Worm (Caenorhabditis elegans) whole organism, L4 larva: ENCODE measurements around the gene hum-4.

Experiments
- F26F4.8 ChIP-seq: fragments of 200-800 bp; sonication (Bioruptor generic); conservative IDR thresholded peaks from 2 replicates; pipeline ENCODE4 v1.3.6; 2022; ENCODE audit warnings: missing genetic modification characterization, missing compliant biosample characterization
- F37D6.2 ChIP-seq: sonication (generic microtip); optimal IDR thresholded peaks from 2 replicates; lab custom pipeline; 2016; ENCODE audit warnings: mild to moderate bottlenecking, missing genetic modification characterization, missing compliant biosample characterization
- F44E2.7 ChIP-seq: fragments of 200-800 bp; sonication (Bioruptor generic); IDR thresholded peaks from 2 replicates; pipeline ENCODE4 v2.1.2; 2022; ENCODE audit warnings: missing genetic modification characterization, missing compliant biosample characterization
- R02D3.7 ChIP-seq: fragments of 150-350 bp; sonication (generic microtip); optimal IDR thresholded peaks from 3 replicates; lab custom pipeline; 2014; ENCODE audit warnings: missing biosample characterization, missing genetic modification characterization
- T20F7.1 ChIP-seq: fragments of 200-800 bp; sonication (Bioruptor generic); optimal IDR thresholded peaks from 2 replicates; lab custom pipeline; 2018; ENCODE audit warnings: mild to moderate bottlenecking, missing genetic modification characterization, missing compliant biosample characterization
- T26A8.4 ChIP-seq: fragments of 200-800 bp; sonication (Bioruptor generic); IDR thresholded peaks from 2 replicates; pipeline ENCODE4 v1.3.6; 2022; ENCODE audit warnings: missing genetic modification characterization, missing compliant biosample characterization
- Y105C5A.15 ChIP-seq: fragments of 200-800 bp; sonication (Bioruptor generic); IDR thresholded peaks from 2 replicates; pipeline ENCODE4 v1.3.6; 2022; ENCODE audit warnings: missing genetic modification characterization, missing compliant biosample characterization
- Y48G9A.11 ChIP-seq: fragments of 200-800 bp; sonication (Bioruptor generic); IDR thresholded peaks from 2 replicates; pipeline ENCODE4 v1.3.6; 2022; ENCODE audit warnings: missing genetic modification reagents, missing genetic modification characterization, missing compliant biosample characterization
- ZK337.2 ChIP-seq: fragments of 200-800 bp; sonication (Bioruptor generic); IDR thresholded peaks from 2 replicates; pipeline ENCODE4 v1.3.6; 2022; ENCODE audit warnings: missing genetic modification reagents, missing genetic modification characterization, missing compliant biosample characterization
- ZK546.5 ChIP-seq, 2 experiments: sonication (generic microtip); optimal IDR thresholded peaks; 2 replicates each; lab custom pipeline; 2017; ENCODE audit warnings: missing biosample characterization in 2 of 2, missing genetic modification characterization in 2 of 2
- aha-1 ChIP-seq: fragments of 150-350 bp; peaks from one replicate; lab custom pipeline; 2014; ENCODE audit warnings: missing biosample characterization, missing genetic modification characterization
- arid-1 ChIP-seq: fragments of 200-800 bp; sonication (Bioruptor generic); conservative IDR thresholded peaks from 2 replicates; pipeline ENCODE4 v1.3.6; 2022; ENCODE audit warnings: missing genetic modification reagents, missing genetic modification characterization, missing compliant biosample characterization
- ceh-20 ChIP-seq: fragments of 200-800 bp; sonication (Bioruptor generic); IDR thresholded peaks from 2 replicates; pipeline ENCODE4 v1.3.6; 2022; ENCODE audit warnings: missing genetic modification reagents, missing genetic modification characterization, missing compliant biosample characterization
- ceh-44 ChIP-seq: fragments of 200-800 bp; sonication (Bioruptor generic); IDR thresholded peaks from 2 replicates; pipeline ENCODE4 v1.3.6; 2022; ENCODE audit warnings: missing genetic modification reagents, missing genetic modification characterization, missing compliant biosample characterization
- ceh-82 ChIP-seq: sonication (generic microtip); optimal IDR thresholded peaks from 2 replicates; lab custom pipeline; 2017; ENCODE audit warnings: missing biosample characterization, missing genetic modification characterization
- daf-16 ChIP-seq, 3 experiments: sonication (generic microtip); optimal IDR thresholded peaks; 2 replicates each; lab custom pipeline; 2016 to 2017; ENCODE audit warnings: missing genetic modification characterization in 3 of 3, missing genetic modification reagents in 3 of 3, mild to moderate bottlenecking in 2 of 3, missing compliant biosample characterization in 2 of 3, missing biosample characterization in 1 of 3, moderate library complexity in 1 of 3
- daf-19 ChIP-seq: fragments of 200-800 bp; sonication (Bioruptor generic); conservative IDR thresholded peaks from 2 replicates; pipeline ENCODE4 v1.3.6; 2022; ENCODE audit warnings: missing genetic modification characterization, missing compliant biosample characterization
- dmd-8 ChIP-seq: fragments of 200-800 bp; sonication (Bioruptor generic); IDR thresholded peaks from 2 replicates; pipeline ENCODE4 v1.3.6; 2022; ENCODE audit warnings: missing genetic modification characterization, missing compliant biosample characterization
- duxl-1 ChIP-seq: sonication (generic microtip); optimal IDR thresholded peaks from 2 replicates; lab custom pipeline; 2016; ENCODE audit warnings: mild to moderate bottlenecking, missing genetic modification characterization, moderate library complexity, missing compliant biosample characterization; ENCODE audit not compliant: poor library complexity
- dve-1 ChIP-seq: sonication (generic microtip); optimal IDR thresholded peaks from 2 replicates; lab custom pipeline; 2017; ENCODE audit warnings: antibody characterized with exemption, mild to moderate bottlenecking, missing genetic modification characterization, missing compliant biosample characterization; ENCODE audit not compliant: insufficient read depth
- gei-8 ChIP-seq: fragments of 200-800 bp; sonication (Bioruptor generic); optimal IDR thresholded peaks from 2 replicates; lab custom pipeline; 2018; ENCODE audit warnings: mild to moderate bottlenecking, missing genetic modification characterization, missing compliant biosample characterization
- hif-1 ChIP-seq, 2 experiments: sonication (generic microtip); optimal IDR thresholded peaks; 2 replicates each; lab custom pipeline; 2016 to 2017; ENCODE audit warnings: missing compliant biosample characterization in 2 of 2, missing genetic modification characterization in 2 of 2, missing genetic modification reagents in 2 of 2, missing genotype in 2 of 2, mild to moderate bottlenecking in 1 of 2
- hlh-11 ChIP-seq: fragments of 200-800 bp; sonication (Bioruptor generic); optimal IDR thresholded peaks from 2 replicates; lab custom pipeline; 2018; ENCODE audit warnings: mild to moderate bottlenecking, missing genetic modification characterization, missing compliant biosample characterization
- hmg-1.1 ChIP-seq: fragments of 200-800 bp; sonication (Bioruptor generic); IDR thresholded peaks from 2 replicates; pipeline ENCODE4 v1.3.6; 2022; ENCODE audit warnings: missing genetic modification reagents, missing genetic modification characterization, missing compliant biosample characterization
- lin-29 ChIP-seq: fragments of 200-800 bp; sonication (Bioruptor generic); IDR thresholded peaks from 2 replicates; pipeline ENCODE4 v1.3.6; 2022; ENCODE audit warnings: missing genetic modification reagents, missing genetic modification characterization, missing compliant biosample characterization
- lin-39 ChIP-seq: fragments of 150-350 bp; optimal IDR thresholded peaks from 2 replicates; lab custom pipeline; 2014; ENCODE audit warnings: missing biosample characterization, missing genetic modification reagents, missing genetic modification characterization
- lsy-2 ChIP-seq, 2 experiments: fragments of 150-350 bp in 1 of 2; sonication (generic microtip) in 1 of 2; optimal IDR thresholded peaks; 2 replicates each; lab custom pipeline; 2014 to 2017; ENCODE audit warnings: missing biosample characterization in 2 of 2, missing genetic modification characterization in 2 of 2
- madf-5 ChIP-seq, 2 experiments: fragments of 200-800 bp; sonication (Bioruptor generic); IDR thresholded peaks; 2 replicates each; pipeline ENCODE4 v1.3.6; 2022; ENCODE audit warnings: missing compliant biosample characterization in 2 of 2, missing genetic modification characterization in 2 of 2
- mdt-29 ChIP-seq: fragments of 200-800 bp; sonication (Bioruptor generic); IDR thresholded peaks from 2 replicates; pipeline ENCODE4 v1.3.6; 2022; ENCODE audit warnings: missing genetic modification reagents, missing genetic modification characterization, missing compliant biosample characterization
- nhr-10 ChIP-seq: fragments of 150-350 bp; optimal IDR thresholded peaks from 2 replicates; lab custom pipeline; 2014; ENCODE audit warnings: missing biosample characterization, missing genetic modification characterization
- nhr-28 ChIP-seq: fragments of 150-350 bp; optimal IDR thresholded peaks from 2 replicates; lab custom pipeline; 2014; ENCODE audit warnings: missing biosample characterization, missing genetic modification characterization
- nhr-41 ChIP-seq: fragments of 200-800 bp; sonication (Bioruptor generic); IDR thresholded peaks from 2 replicates; pipeline ENCODE4 v1.3.6; 2022; ENCODE audit warnings: missing genetic modification reagents, missing genetic modification characterization, missing compliant biosample characterization
- nhr-42 ChIP-seq: fragments of 200-800 bp; sonication (Bioruptor generic); IDR thresholded peaks from 2 replicates; pipeline ENCODE4 v1.3.6; 2022; ENCODE audit warnings: missing genetic modification characterization, missing compliant biosample characterization
- nhr-6 ChIP-seq: fragments of 150-350 bp; optimal IDR thresholded peaks from 2 replicates; lab custom pipeline; 2014; ENCODE audit warnings: missing biosample characterization, missing genetic modification characterization
- nhr-76 ChIP-seq: fragments of 150-350 bp; optimal IDR thresholded peaks from 2 replicates; lab custom pipeline; 2014; ENCODE audit warnings: missing biosample characterization, missing genetic modification characterization
- nhr-77 ChIP-seq: fragments of 150-350 bp; optimal IDR thresholded peaks from 2 replicates; lab custom pipeline; 2014; ENCODE audit warnings: missing biosample characterization, missing genetic modification characterization
- pha-4 ChIP-seq, 2 experiments: fragments of 150-350 bp in 1 of 2; fragments of 200-800 bp in 1 of 2; sonication (Bioruptor generic) in 1 of 2; IDR thresholded peaks in 1 of 2; optimal IDR thresholded peaks in 1 of 2; 2 replicates each; pipeline versions ENCODE4 v1.3.6 to Lab custom; 2014 to 2022; ENCODE audit warnings: missing genetic modification characterization in 2 of 2, missing genetic modification reagents in 2 of 2, missing biosample characterization in 1 of 2, missing compliant biosample characterization in 1 of 2
- pqm-1 ChIP-seq: sonication (generic microtip); optimal IDR thresholded peaks from 2 replicates; lab custom pipeline; 2017; ENCODE audit warnings: missing biosample characterization, missing genetic modification characterization
- sdz-12 ChIP-seq: fragments of 200-800 bp; sonication (Bioruptor generic); optimal IDR thresholded peaks from 2 replicates; lab custom pipeline; 2018; ENCODE audit warnings: mild to moderate bottlenecking, missing genetic modification characterization, missing compliant biosample characterization
- snpc-1.2 ChIP-seq: fragments of 200-800 bp; sonication (Bioruptor generic); IDR thresholded peaks from 2 replicates; pipeline ENCODE4 v1.3.6; 2022; ENCODE audit warnings: missing genetic modification reagents, missing genetic modification characterization, missing compliant biosample characterization
- spr-1 ChIP-seq: sonication (generic microtip); optimal IDR thresholded peaks from 2 replicates; lab custom pipeline; 2016; ENCODE audit warnings: mild to moderate bottlenecking, missing genetic modification characterization, missing compliant biosample characterization
- vab-7 ChIP-seq: fragments of 200-800 bp; sonication (Bioruptor generic); IDR thresholded peaks from 2 replicates; pipeline ENCODE4 v1.3.6; 2022; ENCODE audit warnings: missing genetic modification reagents, missing genetic modification characterization, missing compliant biosample characterization
- zag-1 ChIP-seq: fragments of 150-350 bp; optimal IDR thresholded peaks from 2 replicates; lab custom pipeline; 2014; ENCODE audit warnings: missing biosample characterization, missing genetic modification characterization
- zfp-2 ChIP-seq: sonication (generic microtip); optimal IDR thresholded peaks from 2 replicates; lab custom pipeline; 2016; ENCODE audit warnings: mild to moderate bottlenecking, missing genetic modification characterization, missing compliant biosample characterization
- zfp-3 ChIP-seq: fragments of 200-800 bp; sonication (Bioruptor generic); conservative IDR thresholded peaks from 2 replicates; pipeline ENCODE4 v1.3.6; 2022; ENCODE audit warnings: missing genetic modification reagents, missing genetic modification characterization, missing compliant biosample characterization
- zip-2 ChIP-seq: fragments of 150-350 bp; optimal IDR thresholded peaks from 2 replicates; lab custom pipeline; 2014; ENCODE audit warnings: missing biosample characterization, missing genetic modification characterization
- ztf-11 ChIP-seq: fragments of 150-350 bp; optimal IDR thresholded peaks from 2 replicates; lab custom pipeline; 2014; ENCODE audit warnings: missing biosample characterization, missing genetic modification characterization
- ztf-7 ChIP-seq: fragments of 150-350 bp; optimal IDR thresholded peaks from 2 replicates; lab custom pipeline; 2014; ENCODE audit warnings: missing biosample characterization, missing genetic modification characterization

The hum-4 gene

DNA sequence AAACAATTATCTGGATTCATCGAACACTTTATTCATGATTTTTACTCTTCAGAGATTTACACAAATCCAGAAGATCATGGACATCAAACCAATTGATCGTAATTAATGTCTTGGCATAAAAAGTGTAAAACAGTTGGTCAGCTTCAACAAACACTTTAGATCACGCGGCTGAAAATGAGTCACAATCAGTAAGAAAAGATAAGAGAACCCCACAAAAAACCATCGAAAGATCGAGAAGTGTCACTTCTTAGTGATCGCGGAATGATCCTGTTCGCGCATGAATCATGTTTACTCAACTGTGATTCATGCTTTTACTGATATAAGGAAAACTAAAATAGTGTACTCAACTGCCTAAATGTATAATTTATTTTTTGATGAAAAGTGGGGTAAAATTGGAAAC, 23.9 kb downstream of the hum-4 start (continued):
- no peak for TF ChIP-seq ceh-44
- TF ChIP-seq dve-1 (tag; lab: Kevin White, UChicago), result peak; percentile 84
- peak; percentile 41 for TF ChIP-seq zip-2 (tag; lab: Kevin White, UChicago)
- TF ChIP-seq hif-1 (tag; optimal IDR thresholded peaks at IDR 0.05; lab: Kevin White, UChicago), result peak in 1 of 2 experiments; percentile 42

DNA sequence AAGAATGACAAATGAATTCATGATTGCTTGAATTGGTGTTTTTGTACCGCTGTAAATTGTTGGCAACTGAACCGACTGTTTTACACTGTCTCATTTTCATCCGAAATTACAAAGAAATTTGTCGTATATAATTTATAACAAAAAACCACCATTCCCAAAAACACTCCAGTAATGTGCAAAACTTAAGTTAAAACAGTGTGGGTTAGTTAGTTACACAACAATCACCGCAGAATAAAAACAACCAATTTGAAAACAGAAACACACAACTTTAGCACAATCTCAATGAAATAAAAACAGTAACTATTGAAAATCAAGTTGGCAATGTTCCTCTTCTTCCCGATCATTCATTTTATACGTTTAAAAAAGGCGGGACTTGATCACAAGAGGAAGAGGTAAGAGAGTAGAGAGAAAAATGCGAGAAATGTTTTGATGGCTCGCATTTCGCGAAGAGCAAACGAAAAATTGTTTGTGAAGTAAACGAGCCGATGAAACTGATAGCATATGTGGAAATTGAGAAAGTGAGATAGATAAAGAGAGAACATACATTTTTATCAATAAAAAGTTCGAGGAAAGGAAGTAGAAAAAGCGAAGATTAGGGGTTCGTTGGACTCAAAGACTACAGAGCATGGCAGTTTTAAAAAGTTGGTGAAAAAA, 25.6 kb downstream of the hum-4 start, which contains the start of gene F08B12.4:
TSS of gene F08B12.4 (minus strand) at position 51 of the 654 bp plus-strand sequence.
- TF ChIP-seq ZK546.5 (tag; optimal IDR thresholded peaks at IDR 0.05; lab: Kevin White, UChicago) (no peak), T26A8.4 (GFP tag; lab: Robert Waterston, UW) (no peak), F44E2.7 (GFP tag; lab: Robert Waterston, UW) (no peak), gei-8 (GFP tag; lab: Kevin White, UChicago) (no peak), pqm-1 (tag; lab: Kevin White, UChicago) (peak; percentile 69), nhr-10 (tag; lab: Kevin White, UChicago) (no peak), ZK337.2 (GFP tag; lab: Robert Waterston, UW) (no peak), nhr-77 (tag; lab: Kevin White, UChicago) (peak; percentile 56), lin-29 (no peak), zag-1 (tag; lab: Kevin White, UChicago) (no peak), dmd-8 (GFP tag; lab: Robert Waterston, UW) (no peak), nhr-6 (tag; lab: Kevin White, UChicago) (peak; percentile 42), sdz-12 (GFP tag; lab: Kevin White, UChicago) (no peak), F26F4.8 (GFP tag; lab: Robert Waterston, UW) (no peak), vab-7 (no peak), daf-19 (GFP tag; lab: Robert Waterston, UW) (no peak), T20F7.1 (peak; percentile 11), Y105C5A.15 (GFP tag; lab: Robert Waterston, UW) (no peak), nhr-76 (tag; lab: Kevin White, UChicago) (no peak), ztf-7 (no peak), hif-1 (tag; optimal IDR thresholded peaks at IDR 0.05; lab: Kevin White, UChicago) (no peak), snpc-1.2 (GFP tag; lab: Robert Waterston, UW) (no peak), hmg-1.1 (GFP tag; lab: Robert Waterston, UW) (no peak), lin-39 (tag; lab: Kevin White, UChicago) (no peak), lsy-2 (tag; optimal IDR thresholded peaks at IDR 0.05; lab: Kevin White, UChicago) (peak in 1 of 2 experiments; percentile 46), arid-1 (GFP tag; lab: Robert Waterston, UW) (no peak), spr-1 (tag; lab: Kevin White, UChicago) (no peak), nhr-42 (GFP tag; lab: Robert Waterston, UW) (peak; percentile 36; the same call in 1 of the 2 replicates), duxl-1 (tag; lab: Kevin White, UChicago) (no peak), madf-5 (GFP tag; IDR thresholded peaks at IDR 0.05; lab: Robert Waterston, UW) (no peak), mdt-29 (GFP tag; lab: Robert Waterston, UW) (no peak), hlh-11 (peak; percentile 65), ceh-82 (tag; lab: Kevin White, UChicago) (no peak), zfp-2 (tag; lab: Kevin White, UChicago) (no peak), ztf-11 (tag; lab: Kevin White, UChicago) (no peak), zfp-3 (GFP tag; lab: Robert Waterston, UW) (no peak), pha-4 (GFP tag; IDR thresholded peaks at IDR 0.05; lab: Robert Waterston, UW) (no peak), pha-4 (tag; optimal IDR thresholded peaks at IDR 0.05; lab: Kevin White, UChicago) (no peak), R02D3.7 (tag; lab: Kevin White, UChicago) (no peak), F37D6.2 (no peak), nhr-41 (GFP tag; lab: Robert Waterston, UW) (no peak), ceh-20 (GFP tag; lab: Robert Waterston, UW) (no peak), Y48G9A.11 (GFP tag; lab: Robert Waterston, UW) (no peak), nhr-28 (tag; lab: Kevin White, UChicago) (peak; percentile 64), daf-16 (GFP tag; optimal IDR thresholded peaks at IDR 0.05; lab: Kevin White, UChicago) (peak in 1 of 2 experiments; percentile 27), daf-16 (tag; optimal IDR thresholded peaks at IDR 0.05; lab: Kevin White, UChicago) (peak; percentile 83), dve-1 (tag; lab: Kevin White, UChicago) (peak; percentile 81), aha-1 (peak; percentile 63)
